Fruit fly (Drosophila melanogaster) whole organism, prepupa: ENCODE results near the gene Alp13.

Source experiments
- Blimp-1 ChIP-seq: fragments of 200-800 bp; sonication (Bioruptor generic); optimal IDR thresholded peaks from 3 replicates; lab custom pipeline; 2017; ENCODE audit warnings: missing biosample characterization, missing genetic modification characterization, mild to moderate bottlenecking, moderate library complexity, missing genetic modification reagents
- CG10631 ChIP-seq: fragments of 200-800 bp; sonication (Bioruptor generic); optimal IDR thresholded peaks from 2 replicates; lab custom pipeline; 2016; ENCODE audit warnings: missing biosample characterization, missing genetic modification characterization
- CG10669 ChIP-seq: fragments of 200-800 bp; sonication (Bioruptor generic); optimal IDR thresholded peaks from 3 replicates; lab custom pipeline; 2018; ENCODE audit warnings: missing biosample characterization, mild to moderate bottlenecking, missing genetic modification characterization, moderate library complexity
- CG11294 ChIP-seq: fragments of 200-800 bp; sonication (Bioruptor generic); IDR thresholded peaks from 2 replicates; pipeline ENCODE4 v1.3.6; 2022; ENCODE audit warnings: missing biosample characterization, missing genetic modification characterization
- CG11762 ChIP-seq: fragments of 200-800 bp; sonication (Bioruptor generic); optimal IDR thresholded peaks from 3 replicates; lab custom pipeline; 2016; ENCODE audit warnings: missing biosample characterization, missing genetic modification characterization; ENCODE audit not compliant: insufficient read depth
- CG11902 ChIP-seq: fragments of 200-800 bp; sonication (Bioruptor generic); optimal IDR thresholded peaks from 3 replicates; lab custom pipeline; 2016; ENCODE audit warnings: missing biosample characterization, missing genetic modification characterization
- CG15336 ChIP-seq: fragments of 200-800 bp; sonication (Bioruptor generic); IDR thresholded peaks from 2 replicates; pipeline ENCODE4 v1.3.6; 2022; ENCODE audit warnings: missing biosample characterization, missing genetic modification characterization
- CG1621 ChIP-seq: fragments of 200-800 bp; sonication (Bioruptor generic); optimal IDR thresholded peaks from 3 replicates; lab custom pipeline; 2018; ENCODE audit warnings: missing biosample characterization, mild to moderate bottlenecking, missing genetic modification characterization
- CG16779 ChIP-seq: fragments of 200-800 bp; sonication (Bioruptor generic); optimal IDR thresholded peaks from 3 replicates; lab custom pipeline; 2017; ENCODE audit warnings: missing biosample characterization, mild to moderate bottlenecking, missing genetic modification characterization
- CG32006 ChIP-seq: fragments of 200-800 bp; sonication (Bioruptor generic); optimal IDR thresholded peaks from 3 replicates; lab custom pipeline; 2017; ENCODE audit warnings: missing biosample characterization, mild to moderate bottlenecking, missing genetic modification characterization
- CG34406 ChIP-seq: fragments of 200-800 bp; sonication (Bioruptor generic); optimal IDR thresholded peaks from 3 replicates; lab custom pipeline; 2016; ENCODE audit warnings: missing biosample characterization, missing genetic modification characterization
- CG3919 ChIP-seq: fragments of 200-800 bp; sonication (Bioruptor generic); optimal IDR thresholded peaks from 3 replicates; lab custom pipeline; 2016; ENCODE audit warnings: missing biosample characterization, missing genetic modification characterization
- CG6163 ChIP-seq: fragments of 200-800 bp; sonication (Bioruptor generic); IDR thresholded peaks from 3 replicates; pipeline ENCODE4 v1.3.6; 2022; ENCODE audit warnings: missing biosample characterization, missing genetic modification characterization
- CG6276 ChIP-seq: fragments of 200-800 bp; sonication (Bioruptor generic); optimal IDR thresholded peaks from 2 replicates; lab custom pipeline; 2017; ENCODE audit warnings: missing biosample characterization, mild to moderate bottlenecking, missing genetic modification characterization
- CG6808 ChIP-seq: fragments of 200-800 bp; sonication (Bioruptor generic); optimal IDR thresholded peaks from 3 replicates; lab custom pipeline; 2017; ENCODE audit warnings: missing biosample characterization, missing genetic modification characterization, mild to moderate bottlenecking, moderate library complexity, missing genetic modification reagents
- CG6854 ChIP-seq: fragments of 200-800 bp; sonication (Bioruptor generic); optimal IDR thresholded peaks from 2 replicates; lab custom pipeline; 2017; ENCODE audit warnings: missing biosample characterization, mild to moderate bottlenecking, missing genetic modification characterization
- CG7368 ChIP-seq: fragments of 200-800 bp; sonication (Bioruptor generic); optimal IDR thresholded peaks from 3 replicates; lab custom pipeline; 2016; ENCODE audit warnings: missing biosample characterization, missing genetic modification characterization
- CG8319 ChIP-seq: fragments of 200-800 bp; sonication (Bioruptor generic); optimal IDR thresholded peaks from 3 replicates; lab custom pipeline; 2016; ENCODE audit warnings: missing biosample characterization, missing genetic modification characterization
- CG8632 ChIP-seq: fragments of 200-800 bp; sonication (Bioruptor generic); optimal IDR thresholded peaks from 3 replicates; lab custom pipeline; 2016; ENCODE audit warnings: missing biosample characterization, missing genetic modification characterization
- CG9139 ChIP-seq: fragments of 200-800 bp; sonication (Bioruptor generic); optimal IDR thresholded peaks from 3 replicates; lab custom pipeline; 2017; ENCODE audit warnings: missing biosample characterization, mild to moderate bottlenecking, missing genetic modification characterization
- Eip75B ChIP-seq: fragments of 200-800 bp; sonication (Bioruptor generic); optimal IDR thresholded peaks from 3 replicates; lab custom pipeline; 2016; ENCODE audit warnings: missing biosample characterization, missing genetic modification characterization
- Eip78C ChIP-seq: fragments of 200-800 bp; sonication (Bioruptor generic); peaks from one replicate; lab custom pipeline; 2016; ENCODE audit warnings: missing biosample characterization, missing genetic modification characterization
- Eip93F ChIP-seq: fragments of 200-800 bp; sonication (Bioruptor generic); optimal IDR thresholded peaks from 2 replicates; lab custom pipeline; 2016; ENCODE audit warnings: missing biosample characterization, mild to moderate bottlenecking, missing genetic modification characterization
- Ets21C ChIP-seq: fragments of 200-800 bp; sonication (Bioruptor generic); optimal IDR thresholded peaks from 3 replicates; lab custom pipeline; 2016; ENCODE audit warnings: missing biosample characterization, missing genetic modification characterization
- Ets96B ChIP-seq: fragments of 200-800 bp; optimal IDR thresholded peaks from 2 replicates; lab custom pipeline; 2019; ENCODE audit warnings: missing biosample characterization, mild to moderate bottlenecking, missing genetic modification characterization, moderate library complexity
- Gug ChIP-seq: fragments of 200-800 bp; sonication (Bioruptor generic); IDR thresholded peaks from 2 replicates; pipeline ENCODE4 v1.3.6; 2022; ENCODE audit warnings: missing biosample characterization, missing genetic modification characterization
- Lpt ChIP-seq: fragments of 200-800 bp; sonication (Bioruptor generic); optimal IDR thresholded peaks from 3 replicates; lab custom pipeline; 2016; ENCODE audit warnings: missing biosample characterization, missing genetic modification characterization
- Met ChIP-seq: fragments of 200-800 bp; sonication (Bioruptor generic); optimal IDR thresholded peaks from 3 replicates; lab custom pipeline; 2016; ENCODE audit warnings: missing biosample characterization, missing genetic modification characterization
- OdsH ChIP-seq: fragments of 200-800 bp; sonication (Bioruptor generic); optimal IDR thresholded peaks from 3 replicates; lab custom pipeline; 2016; ENCODE audit warnings: missing biosample characterization, missing genetic modification characterization
- Smox ChIP-seq: fragments of 200-800 bp; sonication (Bioruptor generic); optimal IDR thresholded peaks from 3 replicates; lab custom pipeline; 2016; ENCODE audit warnings: missing biosample characterization, missing genetic modification characterization
- Sox102F ChIP-seq: fragments of 200-800 bp; sonication (Bioruptor generic); optimal IDR thresholded peaks from 2 replicates; lab custom pipeline; 2016; ENCODE audit warnings: missing biosample characterization, mild to moderate bottlenecking, missing genetic modification characterization
- Sox14 ChIP-seq: fragments of 200-800 bp; sonication (Bioruptor generic); optimal IDR thresholded peaks from 3 replicates; lab custom pipeline; 2016; ENCODE audit warnings: missing biosample characterization, missing genetic modification characterization
- Sox15 ChIP-seq: fragments of 200-800 bp; sonication (Bioruptor generic); optimal IDR thresholded peaks from 3 replicates; lab custom pipeline; 2016; ENCODE audit warnings: missing biosample characterization, missing genetic modification characterization
- achi ChIP-seq: fragments of 200-800 bp; sonication (Bioruptor generic); optimal IDR thresholded peaks from 3 replicates; lab custom pipeline; 2016; ENCODE audit warnings: missing biosample characterization, missing genetic modification characterization
- acj6 ChIP-seq: fragments of 200-800 bp; sonication (Bioruptor generic); optimal IDR thresholded peaks from 3 replicates; lab custom pipeline; 2016; ENCODE audit warnings: missing biosample characterization, missing genetic modification characterization
- cyc ChIP-seq: fragments of 200-800 bp; sonication (Bioruptor generic); optimal IDR thresholded peaks from 3 replicates; lab custom pipeline; 2016; ENCODE audit warnings: missing biosample characterization, missing genetic modification characterization
- dac ChIP-seq: fragments of 200-800 bp; sonication (Bioruptor generic); optimal IDR thresholded peaks from 2 replicates; lab custom pipeline; 2017; ENCODE audit warnings: missing biosample characterization, mild to moderate bottlenecking, missing genetic modification characterization
- eg ChIP-seq: fragments of 200-800 bp; sonication (Bioruptor generic); IDR thresholded peaks from 3 replicates; pipeline ENCODE4 v1.3.6; 2022; ENCODE audit warnings: missing biosample characterization, missing genetic modification characterization
- fd59A ChIP-seq: fragments of 200-800 bp; sonication (Bioruptor generic); optimal IDR thresholded peaks from 2 replicates; lab custom pipeline; 2017; ENCODE audit warnings: missing biosample characterization, mild to moderate bottlenecking, missing genetic modification characterization, missing genetic modification reagents
- lz ChIP-seq: fragments of 200-800 bp; sonication (Bioruptor generic); optimal IDR thresholded peaks from 3 replicates; lab custom pipeline; 2016; ENCODE audit warnings: missing biosample characterization, missing genetic modification characterization
- net ChIP-seq: fragments of 200-800 bp; sonication (Bioruptor generic); optimal IDR thresholded peaks from 3 replicates; lab custom pipeline; 2016; ENCODE audit warnings: missing biosample characterization, missing genetic modification characterization
- pdm3 ChIP-seq: fragments of 200-800 bp; sonication (Bioruptor generic); optimal IDR thresholded peaks from 3 replicates; lab custom pipeline; 2016; ENCODE audit warnings: missing biosample characterization, missing genetic modification characterization
- spab ChIP-seq: fragments of 200-800 bp; sonication (Bioruptor generic); optimal IDR thresholded peaks from 2 replicates; lab custom pipeline; 2017; ENCODE audit warnings: missing biosample characterization, mild to moderate bottlenecking, missing genetic modification characterization, missing genetic modification reagents
- topi ChIP-seq: fragments of 200-800 bp; sonication (Bioruptor generic); optimal IDR thresholded peaks from 3 replicates; lab custom pipeline; 2016; ENCODE audit warnings: missing biosample characterization, missing genetic modification characterization
- vri ChIP-seq: fragments of 200-800 bp; sonication (Bioruptor generic); optimal IDR thresholded peaks from 3 replicates; lab custom pipeline; 2016; ENCODE audit warnings: missing biosample characterization, mild to moderate bottlenecking, missing genetic modification characterization

The Alp13 gene

dm6 chr3R:10087206-10087927 lies 12.2 kb upstream of the Alp13 start (continued):
- TF ChIP-seq CG8632 (GFP tag; lab: Kevin White, UChicago) (peak; percentile 88), achi (GFP tag; lab: Kevin White, UChicago) (peak; percentile 91), Eip93F (GFP tag; lab: Kevin White, UChicago) (peak; percentile 39), CG1621 (tag; lab: Kevin White, UChicago) (peak; percentile 88), Met (GFP tag; lab: Kevin White, UChicago) (peak; percentile 86), vri (GFP tag; lab: Kevin White, UChicago) (peak; percentile 91), cyc (GFP tag; lab: Kevin White, UChicago) (peak; percentile 85), CG10631 (GFP tag; lab: Kevin White, UChicago) (peak; percentile 95), Eip78C (GFP tag; lab: Kevin White, UChicago) (peak; percentile 98), dac (GFP tag; lab: Kevin White, UChicago) (peak; percentile 73), Sox14 (peak; percentile 91), CG10669 (peak; percentile 88), CG6808 (GFP tag; lab: Kevin White, UChicago) (peak; percentile 84), acj6 (GFP tag; lab: Kevin White, UChicago) (peak; percentile 95), CG6276 (GFP tag; lab: Kevin White, UChicago) (peak; percentile 66), CG11902 (GFP tag; lab: Kevin White, UChicago) (peak; percentile 85), eg (GFP tag; lab: Robert Waterston, UW) (peak; percentile 94), lz (GFP tag; lab: Kevin White, UChicago) (peak; percentile 85), Sox15 (GFP tag; lab: Kevin White, UChicago) (peak; percentile 87), CG6854 (GFP tag; lab: Kevin White, UChicago) (no peak), CG9139 (GFP tag; lab: Kevin White, UChicago) (peak; percentile 77), CG3919 (peak; percentile 95), spab (peak; percentile 88), CG34406 (peak; percentile 87), fd59A (GFP tag; lab: Kevin White, UChicago) (peak; percentile 90), net (peak; percentile 93), pdm3 (GFP tag; lab: Kevin White, UChicago) (peak; percentile 95), CG8319 (peak; percentile 82), Gug (GFP tag; lab: Robert Waterston, UW) (peak; percentile 93), CG16779 (tag; lab: Kevin White, UChicago) (peak; percentile 66), Sox102F (peak; percentile 81), CG32006 (GFP tag; lab: Kevin White, UChicago) (peak; percentile 93), CG11294 (GFP tag; lab: Robert Waterston, UW) (peak; percentile 87), Lpt (GFP tag; lab: Kevin White, UChicago) (peak; percentile 84), Smox (GFP tag; lab: Kevin White, UChicago) (peak; percentile 84), CG11762 (GFP tag; lab: Kevin White, UChicago) (peak; percentile 91), Ets21C (GFP tag; lab: Kevin White, UChicago) (peak; percentile 78), topi (GFP tag; lab: Kevin White, UChicago) (peak; percentile 87), CG7368 (peak; percentile 91), CG6163 (peak; percentile 96), Eip75B (GFP tag; lab: Kevin White, UChicago) (peak; percentile 89)

DNA sequence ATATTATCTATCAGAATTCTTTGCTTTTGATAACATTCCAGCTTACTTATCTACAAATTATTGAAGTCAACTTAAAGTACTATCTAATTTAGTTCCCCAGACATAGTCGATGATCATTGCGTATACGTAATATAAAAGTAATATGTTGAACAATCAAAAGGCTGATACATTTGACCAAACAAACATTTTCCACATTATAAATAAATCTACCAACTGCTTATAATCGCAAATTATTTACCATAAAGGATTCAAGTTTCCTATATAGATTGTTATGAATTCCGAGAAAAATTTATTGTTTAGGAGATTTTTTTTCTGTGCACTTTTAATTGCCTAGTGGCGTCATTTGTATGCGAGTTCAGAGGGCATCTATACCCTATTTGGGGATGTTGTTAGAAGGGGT lies 11.5 kb upstream of the Alp13 start:
- TF ChIP-seq CG15336 (GFP tag; lab: Robert Waterston, UW), result no peak
- no peak for TF ChIP-seq OdsH (GFP tag; lab: Kevin White, UChicago)
- TF ChIP-seq Sox15 (GFP tag; lab: Kevin White, UChicago), result no peak
- TF ChIP-seq topi (GFP tag; lab: Kevin White, UChicago), result no peak
- no peak for TF ChIP-seq Sox102F
- TF ChIP-seq Lpt (GFP tag; lab: Kevin White, UChicago), result no peak
- peak; percentile 75 for TF ChIP-seq Eip78C (GFP tag; lab: Kevin White, UChicago)
- no peak for TF ChIP-seq eg (GFP tag; lab: Robert Waterston, UW)
- TF ChIP-seq CG11902 (GFP tag; lab: Kevin White, UChicago), result no peak
- peak; percentile 3 for TF ChIP-seq Sox14
- TF ChIP-seq CG7368, result no peak
- no peak for TF ChIP-seq Blimp-1
- TF ChIP-seq acj6 (GFP tag; lab: Kevin White, UChicago), result peak; percentile 3
- TF ChIP-seq CG16779 (tag; lab: Kevin White, UChicago), result no peak
- TF ChIP-seq CG10669, result peak; percentile 7
- 0 out of 2 replicates have a peak, but pooled peaks have one; percentile 9 for TF ChIP-seq CG11294 (GFP tag; lab: Robert Waterston, UW)
- no peak for TF ChIP-seq Met (GFP tag; lab: Kevin White, UChicago)
- no peak for TF ChIP-seq Eip93F (GFP tag; lab: Kevin White, UChicago)
- no peak for TF ChIP-seq Ets96B (tag; lab: Kevin White, UChicago)
- no peak for TF ChIP-seq CG10631 (GFP tag; lab: Kevin White, UChicago)
